Fruit fly (Drosophila melanogaster) whole organism, embryonic: ENCODE data around the gene kud.
A peak's percentile ranks its signal among the peaks of the same experiment; 100 is the strongest.

ENCODE experiments used
- Aef1 ChIP-seq: fragments of 200-800 bp; sonication (Bioruptor generic); IDR thresholded peaks from 3 replicates; pipeline ENCODE4 v1.3.6; 2022; ENCODE audit warnings: missing biosample characterization, missing genetic modification characterization
- Bgb ChIP-seq: fragments of 200-800 bp; sonication (Bioruptor generic); IDR thresholded peaks from 2 replicates; pipeline ENCODE4 v1.3.6; 2022; ENCODE audit warnings: missing biosample characterization, missing genetic modification characterization; ENCODE audit not compliant: partially characterized antibody
- CG12155 ChIP-seq: fragments of 200-800 bp; sonication (Bioruptor generic); optimal IDR thresholded peaks from 3 replicates; lab custom pipeline; 2016; ENCODE audit warnings: missing biosample characterization, missing genetic modification characterization
- CG12391 ChIP-seq: fragments of 200-800 bp; sonication (Bioruptor generic); optimal IDR thresholded peaks from 3 replicates; lab custom pipeline; 2018; ENCODE audit warnings: missing biosample characterization, mild to moderate bottlenecking, missing genetic modification characterization, moderate library complexity
- CG12942 ChIP-seq: fragments of 200-800 bp; sonication (Bioruptor generic); optimal IDR thresholded peaks from 3 replicates; lab custom pipeline; 2016; ENCODE audit warnings: missing biosample characterization, missing genetic modification characterization
- CG14710 ChIP-seq: fragments of 200-800 bp; sonication (Bioruptor generic); optimal IDR thresholded peaks from 3 replicates; lab custom pipeline; 2019; ENCODE audit warnings: missing biosample characterization, mild to moderate bottlenecking, missing genetic modification characterization, moderate library complexity
- CG15514 ChIP-seq: fragments of 200-800 bp; sonication (Bioruptor generic); optimal IDR thresholded peaks from 3 replicates; lab custom pipeline; 2017; ENCODE audit warnings: missing biosample characterization, missing genetic modification characterization, mild to moderate bottlenecking, moderate library complexity, missing genetic modification reagents
- CG1603 ChIP-seq: fragments of 200-800 bp; sonication (Bioruptor generic); optimal IDR thresholded peaks from 2 replicates; lab custom pipeline; 2019; ENCODE audit warnings: missing biosample characterization, mild to moderate bottlenecking, missing genetic modification characterization, moderate library complexity
- CG17829 ChIP-seq: fragments of 200-800 bp; optimal IDR thresholded peaks from 2 replicates; lab custom pipeline; 2019; ENCODE audit warnings: missing biosample characterization, mild to moderate bottlenecking, missing genetic modification characterization, moderate library complexity
- CG2199 ChIP-seq: fragments of 200-800 bp; sonication (Bioruptor generic); IDR thresholded peaks from 3 replicates; pipeline ENCODE4 v1.3.6; 2022; ENCODE audit warnings: missing biosample characterization, missing genetic modification characterization
- CG2712 ChIP-seq: fragments of 200-800 bp; optimal IDR thresholded peaks from 3 replicates; lab custom pipeline; 2019; ENCODE audit warnings: missing biosample characterization, mild to moderate bottlenecking, missing genetic modification characterization, moderate library complexity
- CG31365 ChIP-seq: fragments of 200-800 bp; sonication (Bioruptor generic); optimal IDR thresholded peaks from 2 replicates; lab custom pipeline; 2018; ENCODE audit warnings: missing biosample characterization, mild to moderate bottlenecking, missing genetic modification characterization
- CG31441 ChIP-seq: fragments of 200-800 bp; sonication (Bioruptor generic); IDR thresholded peaks from 2 replicates; pipeline ENCODE4 v1.3.6; 2022; ENCODE audit warnings: missing biosample characterization, missing genetic modification characterization
- CG42726 ChIP-seq: fragments of 200-800 bp; sonication (Bioruptor generic); IDR thresholded peaks from 2 replicates; pipeline ENCODE4 v1.3.6; 2022; ENCODE audit warnings: missing biosample characterization, missing genetic modification characterization; ENCODE audit not compliant: partially characterized antibody
- CG4360 ChIP-seq: fragments of 200-800 bp; sonication (Bioruptor generic); IDR thresholded peaks from 2 replicates; pipeline ENCODE4 v1.3.6; 2022; ENCODE audit warnings: missing biosample characterization, missing genetic modification characterization
- CG4424 ChIP-seq: fragments of 200-800 bp; sonication (Bioruptor generic); optimal IDR thresholded peaks from 3 replicates; lab custom pipeline; 2016; ENCODE audit warnings: missing biosample characterization, missing genetic modification characterization
- CG7839 ChIP-seq: fragments of 200-800 bp; sonication (Bioruptor generic); optimal IDR thresholded peaks from 3 replicates; lab custom pipeline; 2018; ENCODE audit warnings: missing biosample characterization, mild to moderate bottlenecking, missing genetic modification characterization, moderate library complexity
- CG8089 ChIP-seq: fragments of 200-800 bp; sonication (Bioruptor generic); optimal IDR thresholded peaks from 3 replicates; lab custom pipeline; 2016; ENCODE audit warnings: missing biosample characterization, missing genetic modification characterization
- CG8290 ChIP-seq, 3 experiments: fragments of 200-800 bp; sonication (Bioruptor generic); optimal IDR thresholded peaks; 2 replicates each; lab custom pipeline; 2016 to 2019; ENCODE audit warnings: missing biosample characterization in 3 of 3, missing genetic modification characterization in 3 of 3, mild to moderate bottlenecking in 2 of 3, moderate library complexity in 1 of 3
- CG8924 ChIP-seq: fragments of 200-800 bp; optimal IDR thresholded peaks from 3 replicates; lab custom pipeline; 2019; ENCODE audit warnings: missing biosample characterization, mild to moderate bottlenecking, missing genetic modification characterization, moderate library complexity
- CG9437 ChIP-seq: fragments of 200-800 bp; sonication (Bioruptor generic); optimal IDR thresholded peaks from 2 replicates; lab custom pipeline; 2018; ENCODE audit warnings: missing biosample characterization, mild to moderate bottlenecking, missing genetic modification characterization
- CG9932 ChIP-seq: fragments of 200-800 bp; sonication (Bioruptor generic); IDR thresholded peaks from 2 replicates; pipeline ENCODE4 v1.3.6; 2022; ENCODE audit warnings: missing biosample characterization, missing genetic modification characterization
- D19B ChIP-seq: fragments of 200-800 bp; sonication (Bioruptor generic); optimal IDR thresholded peaks from 2 replicates; lab custom pipeline; 2017; ENCODE audit warnings: missing biosample characterization, mild to moderate bottlenecking, missing genetic modification characterization
- Dek ChIP-seq: fragments of 200-800 bp; sonication (Bioruptor generic); optimal IDR thresholded peaks from 3 replicates; lab custom pipeline; 2019; ENCODE audit warnings: missing biosample characterization, mild to moderate bottlenecking, missing genetic modification characterization, moderate library complexity
- Dp ChIP-seq: fragments of 200-800 bp; sonication (Bioruptor generic); optimal IDR thresholded peaks from 2 replicates; lab custom pipeline; 2018; ENCODE audit warnings: missing biosample characterization, mild to moderate bottlenecking, missing genetic modification characterization, moderate library complexity
- Eip74EF ChIP-seq, 2 experiments: fragments of 200-800 bp in 1 of 2; fragments of >200 bp in 1 of 2; sonication (Bioruptor generic) in 1 of 2; optimal IDR thresholded peaks; 2 replicates each; lab custom pipeline; 2017 to 2019; ENCODE audit warnings: missing biosample characterization in 2 of 2, missing genetic modification characterization in 2 of 2, mild to moderate bottlenecking in 1 of 2, moderate library complexity in 1 of 2
- Elba2 ChIP-seq: fragments of 200-800 bp; sonication (Bioruptor generic); optimal IDR thresholded peaks from 3 replicates; lab custom pipeline; 2016; ENCODE audit warnings: missing biosample characterization, missing genetic modification characterization
- H2.0 ChIP-seq: fragments of 200-800 bp; sonication (Bioruptor generic); IDR thresholded peaks from 2 replicates; pipeline ENCODE4 v1.3.6; 2022; ENCODE audit warnings: missing biosample characterization, missing genetic modification characterization
- Jarid2 ChIP-seq: fragments of 200-800 bp; sonication (Bioruptor generic); optimal IDR thresholded peaks from 3 replicates; lab custom pipeline; 2017; ENCODE audit warnings: mild to moderate bottlenecking, missing biosample characterization, missing genetic modification reagents, missing genetic modification characterization
- Med ChIP-seq: fragments of 200-800 bp; sonication (Bioruptor generic); peaks from one replicate; lab custom pipeline; 2016; ENCODE audit warnings: missing biosample characterization, missing genetic modification characterization, mild to moderate bottlenecking, inconsistent platforms, moderate library complexity
- PHDP ChIP-seq: fragments of 200-800 bp; sonication (Bioruptor generic); optimal IDR thresholded peaks from 3 replicates; lab custom pipeline; 2018; ENCODE audit warnings: missing biosample characterization, mild to moderate bottlenecking, missing genetic modification characterization, moderate library complexity
- Pdp1 ChIP-seq, 2 experiments: fragments of 200-800 bp; sonication (Bioruptor generic); optimal IDR thresholded peaks; 3 replicates each; lab custom pipeline; 2016; ENCODE audit warnings: missing biosample characterization in 2 of 2, missing genetic modification characterization in 2 of 2, mild to moderate bottlenecking in 1 of 2, moderate library complexity in 1 of 2
- Rfx ChIP-seq: fragments of 200-800 bp; sonication (Bioruptor generic); IDR thresholded peaks from 2 replicates; pipeline ENCODE4 v1.3.6; 2022; ENCODE audit warnings: missing biosample characterization, missing genetic modification characterization
- Sin3A ChIP-seq: fragments of >200 bp; optimal IDR thresholded peaks from 2 replicates; lab custom pipeline; 2018
- Xrp1 ChIP-seq: fragments of 200-800 bp; sonication (Bioruptor generic); IDR thresholded peaks from 2 replicates; pipeline ENCODE4 v1.3.6; 2022; ENCODE audit warnings: missing biosample characterization, missing genetic modification characterization
- chinmo ChIP-seq: fragments of 200-800 bp; sonication (Bioruptor generic); IDR thresholded peaks from 4 replicates; pipeline ENCODE4 v1.3.6; 2022; ENCODE audit warnings: missing biosample characterization, missing genetic modification characterization; ENCODE audit not compliant: partially characterized antibody
- chn ChIP-seq: fragments of 200-800 bp; sonication (Bioruptor generic); optimal IDR thresholded peaks from 2 replicates; lab custom pipeline; 2016; ENCODE audit warnings: missing biosample characterization, missing genetic modification characterization
- dysf ChIP-seq: fragments of 200-800 bp; sonication (Bioruptor generic); IDR thresholded peaks from 3 replicates; pipeline ENCODE4 v1.3.6; 2022; ENCODE audit warnings: missing biosample characterization, missing genetic modification characterization
- ftz-f1 ChIP-seq: fragments of 200-800 bp; sonication (Bioruptor generic); optimal IDR thresholded peaks from 2 replicates; lab custom pipeline; 2016; ENCODE audit warnings: missing biosample characterization, missing genetic modification characterization
- grau ChIP-seq: fragments of 200-800 bp; optimal IDR thresholded peaks from 3 replicates; lab custom pipeline; 2019; ENCODE audit warnings: missing biosample characterization, mild to moderate bottlenecking, missing genetic modification characterization, moderate library complexity
- hth ChIP-seq: fragments of >200 bp; optimal IDR thresholded peaks from 2 replicates; lab custom pipeline; 2017; ENCODE audit warnings: inconsistent platforms
- klu ChIP-seq: fragments of 200-800 bp; sonication (Bioruptor generic); IDR thresholded peaks from 2 replicates; pipeline ENCODE4 v1.3.6; 2022; ENCODE audit warnings: missing biosample characterization, missing genetic modification characterization
- nom ChIP-seq: fragments of 200-800 bp; sonication (Bioruptor generic); optimal IDR thresholded peaks from 2 replicates; lab custom pipeline; 2017; ENCODE audit warnings: missing biosample characterization, missing genetic modification characterization, mild to moderate bottlenecking, moderate library complexity, missing genetic modification reagents
- psq ChIP-seq: fragments of 200-800 bp; sonication (Bioruptor generic); optimal IDR thresholded peaks from 2 replicates; lab custom pipeline; 2017; ENCODE audit warnings: missing biosample characterization, missing genetic modification characterization
- row ChIP-seq: fragments of 200-800 bp; sonication (Bioruptor generic); IDR thresholded peaks from 3 replicates; pipeline ENCODE4 v1.3.6; 2022; ENCODE audit warnings: missing biosample characterization, missing genetic modification characterization
- sens ChIP-seq: fragments of 200-800 bp; sonication (Bioruptor generic); peaks from one replicate; lab custom pipeline; 2016; ENCODE audit warnings: missing biosample characterization, missing genetic modification characterization
- tin ChIP-seq: fragments of 200-800 bp; sonication (Bioruptor generic); optimal IDR thresholded peaks from 3 replicates; lab custom pipeline; 2016; ENCODE audit warnings: missing biosample characterization, missing genetic modification characterization
- zen2 ChIP-seq: fragments of 200-800 bp; sonication (Bioruptor generic); IDR thresholded peaks from 3 replicates; pipeline ENCODE4 v1.3.6; 2022; ENCODE audit warnings: missing biosample characterization, missing genetic modification characterization; ENCODE audit not compliant: partially characterized antibody

Gene kud

DNA sequence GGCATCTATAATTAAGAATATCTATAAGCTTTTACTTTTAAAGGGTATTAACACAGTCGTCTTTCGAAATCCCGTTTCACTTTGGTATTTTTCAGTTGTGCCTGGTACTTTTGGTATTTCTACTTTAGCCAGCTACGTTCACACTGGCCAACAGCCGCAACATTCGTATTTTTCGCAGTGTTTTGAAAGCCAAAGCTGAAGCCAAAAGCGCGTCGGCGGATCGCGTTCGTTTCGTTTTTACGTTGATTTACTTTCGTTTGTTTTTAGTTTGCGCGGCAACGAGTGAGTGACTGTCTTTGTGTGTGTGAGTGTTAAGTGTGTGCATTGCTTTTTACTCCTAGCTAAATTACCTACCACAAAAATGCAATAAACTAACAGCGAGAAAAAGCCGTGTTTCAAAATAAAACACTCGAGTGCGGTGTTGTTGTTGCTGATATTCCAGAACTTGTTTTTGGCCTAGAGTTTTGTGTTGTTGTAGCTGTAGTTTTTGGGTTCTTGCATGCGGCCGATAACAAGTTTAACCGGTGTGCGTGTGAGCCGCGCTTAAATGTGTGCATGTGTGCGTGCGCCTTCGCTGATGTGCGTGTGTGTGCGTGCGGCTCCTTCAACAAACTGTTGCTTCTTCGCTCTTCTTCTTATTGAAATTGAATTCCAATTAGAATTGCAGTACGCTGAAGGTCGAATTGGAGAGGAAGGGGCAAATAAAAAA, 20.5 kb upstream of the kud start, which contains the start of gene Lmpt:
Lmpt (plus strand) TSS at position 173 of the 709 bp plus-strand sequence.
- peak; percentile 75 for TF ChIP-seq Jarid2 (GFP tag; lab: Kevin White, UChicago)
- TF ChIP-seq CG1603 = peak; percentile 27
- TF ChIP-seq CG14710 (tag; lab: Kevin White, UChicago) = peak; percentile 39
- TF ChIP-seq CG12391 (tag; lab: Kevin White, UChicago) = peak; percentile 49
- peak; percentile 30 for TF ChIP-seq PHDP
- TF ChIP-seq CG2712 (tag; lab: Kevin White, UChicago) = peak; percentile 0
- TF ChIP-seq dysf (GFP tag; lab: Robert Waterston, UW) = no peak
- TF ChIP-seq CG9932 (GFP tag; lab: Robert Waterston, UW) = no peak
- peak; percentile 5 for TF ChIP-seq nom (GFP tag; lab: Kevin White, UChicago)
- peak; percentile 21 for TF ChIP-seq CG7839 (tag; lab: Kevin White, UChicago)
- peak; percentile 56 for TF ChIP-seq Elba2 (GFP tag; lab: Kevin White, UChicago)
- TF ChIP-seq hth (lab: Kevin White, UChicago) = no peak
- peak; percentile 0 for TF ChIP-seq CG8924 (tag; lab: Kevin White, UChicago)
- TF ChIP-seq Bgb (GFP tag; lab: Robert Waterston, UW) = peak; percentile 31; the same call in 1 of the 2 replicates
- peak; percentile 14 for TF ChIP-seq grau (tag; lab: Kevin White, UChicago)
- TF ChIP-seq CG4360 (GFP tag; lab: Robert Waterston, UW) = peak; percentile 49
- TF ChIP-seq Rfx (GFP tag; lab: Robert Waterston, UW) = peak; percentile 10; the same call in 1 of the 2 replicates
- peak; percentile 34 for TF ChIP-seq CG17829 (tag; lab: Kevin White, UChicago)
- no peak for TF ChIP-seq chn (GFP tag; lab: Kevin White, UChicago)
- TF ChIP-seq CG4424 (GFP tag; lab: Kevin White, UChicago) = peak; percentile 2
- TF ChIP-seq Dek (tag; lab: Kevin White, UChicago) = peak; percentile 39
- TF ChIP-seq CG8290 (GFP tag; optimal IDR thresholded peaks at IDR 0.05; lab: Kevin White, UChicago) = peak; percentile 7
- TF ChIP-seq CG8290 (tag; optimal IDR thresholded peaks at IDR 0.05; lab: Kevin White, UChicago) = peak in 1 of 2 experiments; percentile 49
- TF ChIP-seq Aef1 (GFP tag; lab: Robert Waterston, UW) = no peak
- peak; percentile 10 for TF ChIP-seq CG9437 (GFP tag; lab: Kevin White, UChicago)
- no peak for TF ChIP-seq zen2 (GFP tag; lab: Robert Waterston, UW)
- peak in 1 of 2 experiments; percentile 45 for TF ChIP-seq Pdp1 (GFP tag; optimal IDR thresholded peaks at IDR 0.05; lab: Kevin White, UChicago)
- TF ChIP-seq CG8089 (GFP tag; lab: Kevin White, UChicago) = no peak
- peak; percentile 80 for TF ChIP-seq D19B (GFP tag; lab: Kevin White, UChicago)
- TF ChIP-seq sens (GFP tag; lab: Kevin White, UChicago) = peak; percentile 73
- TF ChIP-seq Sin3A (lab: Kevin White, UChicago) = peak; percentile 38
- no peak for TF ChIP-seq CG12155 (GFP tag; lab: Kevin White, UChicago)
- TF ChIP-seq row (GFP tag; lab: Robert Waterston, UW) = peak; percentile 87
- 0 out of 3 replicates have a peak, but pooled peaks have one; percentile 58 for TF ChIP-seq CG2199 (GFP tag; lab: Robert Waterston, UW)
- TF ChIP-seq Med = peak; percentile 77
- no peak for TF ChIP-seq CG12942 (GFP tag; lab: Kevin White, UChicago)
- peak; percentile 75 for TF ChIP-seq Dp (GFP tag; lab: Kevin White, UChicago)
- TF ChIP-seq CG15514 (GFP tag; lab: Kevin White, UChicago) = peak; percentile 48
- peak; percentile 8 for TF ChIP-seq CG31365 (tag; lab: Kevin White, UChicago)
- TF ChIP-seq tin (GFP tag; lab: Kevin White, UChicago) = no peak
- TF ChIP-seq H2.0 = no peak
- 0 out of 2 replicates have a peak, but pooled peaks have one; percentile 32 for TF ChIP-seq CG42726 (GFP tag; lab: Robert Waterston, UW)
- TF ChIP-seq ftz-f1 (GFP tag; lab: Kevin White, UChicago) = peak; percentile 17
- TF ChIP-seq CG31441 (GFP tag; lab: Robert Waterston, UW) = peak; percentile 28; the same call in 1 of the 2 replicates
- TF ChIP-seq Eip74EF (GFP tag; optimal IDR thresholded peaks at IDR 0.05; lab: Kevin White, UChicago) = no peak
- no peak for TF ChIP-seq klu
- peak; percentile 22; the same call in 1 of the 2 replicates for TF ChIP-seq Xrp1 (GFP tag; lab: Robert Waterston, UW)
- no peak for TF ChIP-seq psq (GFP tag; lab: Kevin White, UChicago)
- peak; percentile 79; the same call in 2 of the 4 replicates for TF ChIP-seq chinmo (GFP tag; lab: Robert Waterston, UW)
